Worm (Caenorhabditis elegans): ENCODE results near the gene mec-15.

DNA sequence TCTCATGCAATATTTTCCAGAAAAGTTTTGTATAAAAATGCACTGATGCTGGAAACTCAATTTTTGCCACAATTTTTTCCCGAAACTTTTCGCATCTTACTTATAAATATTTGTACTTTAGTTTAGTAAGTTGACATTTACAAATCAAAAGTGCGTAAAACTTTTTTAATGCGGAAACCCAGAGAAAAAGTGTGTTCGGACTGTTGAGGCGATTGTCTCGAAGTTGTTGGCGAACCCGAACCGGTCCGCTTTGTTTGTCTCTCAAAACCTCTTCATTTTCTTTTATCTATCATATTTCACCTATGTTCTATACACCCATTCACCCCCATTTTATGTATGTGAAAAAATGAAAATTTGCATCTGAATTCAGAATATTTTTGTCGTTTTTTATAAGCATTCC, 18.9 kb downstream of the mec-15 start:
- TF ChIP-seq med-1 (GFP tag; optimal IDR thresholded peaks at IDR 0.05; ENCODE audit: insufficient read depth) (no peak), ztf-29 (GFP tag; IDR thresholded peaks at IDR 0.05) (no peak), cog-1 (tag; optimal IDR thresholded peaks at IDR 0.05) (no peak), klf-2 (GFP tag; conservative IDR thresholded peaks at IDR 0.05) (no peak)
